Fruit fly (Drosophila melanogaster): ENCODE results near the gene Dap160.

- TF ChIP-seq Rel (GFP tag; optimal IDR thresholded peaks at IDR 0.05) (no peak), Rel (tag; optimal IDR thresholded peaks at IDR 0.05) (peak; percentile 62), dmrt93B (GFP tag; optimal IDR thresholded peaks at IDR 0.05) (no peak)
Measured at dm6 chr2L:21153844-21154243, 11.7 kb upstream of the Dap160 start.

Data from whole organism, wandering third instar larva.